Worm (Caenorhabditis elegans) whole organism, late embryonic: ENCODE measurements around the gene lpd-9.

Experiments used
- C38D4.7 ChIP-seq: fragments of 200-800 bp; sonication (Bioruptor generic); optimal IDR thresholded peaks from 2 replicates; lab custom pipeline; 2018; ENCODE audit warnings: mild to moderate bottlenecking, missing genetic modification characterization, moderate library complexity, missing compliant biosample characterization
- F13H6.1 ChIP-seq: sonication (generic microtip); optimal IDR thresholded peaks from 2 replicates; lab custom pipeline; 2016; ENCODE audit warnings: missing genetic modification characterization, missing compliant biosample characterization
- K09A11.1 ChIP-seq: sonication (generic microtip); optimal IDR thresholded peaks from 2 replicates; lab custom pipeline; 2017; ENCODE audit warnings: antibody characterized with exemption, mild to moderate bottlenecking, missing genetic modification characterization, missing compliant biosample characterization; ENCODE audit not compliant: insufficient read depth
- ahr-1 ChIP-seq: sonication (generic microtip); optimal IDR thresholded peaks from 2 replicates; lab custom pipeline; 2016; ENCODE audit warnings: missing genetic modification characterization, missing compliant biosample characterization
- ama-1 ChIP-seq: fragments of 150-350 bp; optimal IDR thresholded peaks from 2 replicates; lab custom pipeline; 2014
- ceh-2 ChIP-seq: sonication (generic microtip); optimal IDR thresholded peaks from 2 replicates; lab custom pipeline; 2016; ENCODE audit warnings: missing genotype, missing genetic modification characterization, missing compliant biosample characterization
- ceh-30 ChIP-seq: fragments of 150-350 bp; optimal IDR thresholded peaks from 2 replicates; lab custom pipeline; 2014; ENCODE audit warnings: missing biosample characterization, missing genetic modification characterization
- ceh-45 ChIP-seq: fragments of 200-800 bp; sonication (Bioruptor generic); IDR thresholded peaks from 2 replicates; pipeline ENCODE4 v1.3.6; 2022; ENCODE audit warnings: missing genetic modification reagents, missing genetic modification characterization, missing compliant biosample characterization
- che-1 ChIP-seq: sonication (generic microtip); optimal IDR thresholded peaks from 2 replicates; lab custom pipeline; 2016; ENCODE audit warnings: mild to moderate bottlenecking, missing genetic modification characterization, missing compliant biosample characterization
- elt-2 ChIP-seq: sonication (generic microtip); optimal IDR thresholded peaks from 2 replicates; lab custom pipeline; 2016; ENCODE audit warnings: missing genetic modification reagents, missing genetic modification characterization, missing compliant biosample characterization
- elt-4 ChIP-seq: sonication (generic microtip); optimal IDR thresholded peaks from 2 replicates; lab custom pipeline; 2016; ENCODE audit warnings: missing genetic modification characterization, missing compliant biosample characterization
- ets-4 ChIP-seq: sonication (generic microtip); optimal IDR thresholded peaks from 2 replicates; lab custom pipeline; 2016; ENCODE audit warnings: missing genetic modification characterization, missing compliant biosample characterization
- eyg-1 ChIP-seq: sonication (generic microtip); optimal IDR thresholded peaks from 2 replicates; lab custom pipeline; 2016; ENCODE audit warnings: missing genotype, missing genetic modification characterization, missing compliant biosample characterization
- fax-1 ChIP-seq: sonication (generic microtip); optimal IDR thresholded peaks from 2 replicates; lab custom pipeline; 2016; ENCODE audit warnings: missing genotype, missing genetic modification characterization, missing compliant biosample characterization
- fkh-10 ChIP-seq: fragments of 150-350 bp; optimal IDR thresholded peaks from 2 replicates; lab custom pipeline; 2014; ENCODE audit warnings: missing biosample characterization, missing genetic modification reagents, missing genetic modification characterization
- gmeb-2 ChIP-seq: sonication (generic microtip); optimal IDR thresholded peaks from 2 replicates; lab custom pipeline; 2016; ENCODE audit warnings: missing genetic modification characterization, inconsistent platforms, missing compliant biosample characterization
- hlh-13 ChIP-seq: fragments of 200-800 bp; sonication (Bioruptor generic); optimal IDR thresholded peaks from 2 replicates; lab custom pipeline; 2018; ENCODE audit warnings: mild to moderate bottlenecking, missing genetic modification characterization, missing compliant biosample characterization
- hlh-30 ChIP-seq: sonication (generic microtip); optimal IDR thresholded peaks from 2 replicates; lab custom pipeline; 2017; ENCODE audit warnings: antibody characterized with exemption, missing genetic modification characterization, missing compliant biosample characterization; ENCODE audit not compliant: insufficient read depth
- hlh-6 ChIP-seq: sonication (generic microtip); optimal IDR thresholded peaks from 2 replicates; lab custom pipeline; 2016; ENCODE audit warnings: missing genotype, missing genetic modification characterization, missing compliant biosample characterization
- hlh-8 ChIP-seq: sonication (generic microtip); optimal IDR thresholded peaks from 2 replicates; lab custom pipeline; 2016; ENCODE audit warnings: missing genotype, missing genetic modification characterization, missing compliant biosample characterization
- lin-11 ChIP-seq: fragments of 200-800 bp; sonication (Bioruptor generic); optimal IDR thresholded peaks from 2 replicates; lab custom pipeline; 2018; ENCODE audit warnings: mild to moderate bottlenecking, missing genetic modification characterization, missing compliant biosample characterization
- mec-3 ChIP-seq: sonication (generic microtip); optimal IDR thresholded peaks from 2 replicates; lab custom pipeline; 2016; ENCODE audit warnings: borderline replicate concordance, missing genetic modification characterization, missing compliant biosample characterization
- nfya-1 ChIP-seq: sonication (generic microtip); optimal IDR thresholded peaks from 2 replicates; lab custom pipeline; 2017; ENCODE audit warnings: missing genetic modification characterization, mild to moderate bottlenecking, missing compliant biosample characterization, antibody characterized with exemption, moderate library complexity
- npax-4 ChIP-seq: sonication (generic microtip); optimal IDR thresholded peaks from 2 replicates; lab custom pipeline; 2016; ENCODE audit warnings: missing genetic modification characterization, missing compliant biosample characterization
- pag-3 ChIP-seq: sonication (generic microtip); optimal IDR thresholded peaks from 2 replicates; lab custom pipeline; 2016; ENCODE audit warnings: missing compliant biosample characterization, missing genetic modification characterization, borderline replicate concordance
- pha-2 ChIP-seq: sonication (generic microtip); optimal IDR thresholded peaks from 2 replicates; lab custom pipeline; 2017; ENCODE audit warnings: mild to moderate bottlenecking, missing genetic modification characterization, missing compliant biosample characterization
- pros-1 ChIP-seq: fragments of 150-350 bp; optimal IDR thresholded peaks from 2 replicates; lab custom pipeline; 2014; ENCODE audit warnings: missing biosample characterization, missing genetic modification reagents, missing genetic modification characterization
- sox-2 ChIP-seq: fragments of 200-800 bp; sonication (Bioruptor generic); IDR thresholded peaks from 2 replicates; pipeline ENCODE4 v1.3.6; 2022; ENCODE audit warnings: missing genetic modification reagents, missing genetic modification characterization, missing compliant biosample characterization
- tbx-2 ChIP-seq: sonication (generic microtip); optimal IDR thresholded peaks from 2 replicates; lab custom pipeline; 2016; ENCODE audit warnings: missing genetic modification characterization, missing compliant biosample characterization
- ttx-3 ChIP-seq: sonication (generic microtip); optimal IDR thresholded peaks from 2 replicates; lab custom pipeline; 2016; ENCODE audit warnings: missing genetic modification reagents, missing genetic modification characterization, missing compliant biosample characterization
- unc-3 ChIP-seq, 2 experiments: fragments of 200-800 bp in 1 of 2; sonication (Bioruptor generic) in 1 of 2; sonication (generic microtip) in 1 of 2; conservative IDR thresholded peaks in 1 of 2; optimal IDR thresholded peaks in 1 of 2; 2 replicates each; pipeline versions ENCODE4 v1.3.6 to Lab custom; 2016 to 2022; ENCODE audit warnings: missing compliant biosample characterization in 2 of 2, missing genetic modification characterization in 2 of 2, missing genetic modification reagents in 1 of 2
- unc-86 ChIP-seq: sonication (generic microtip); optimal IDR thresholded peaks from 2 replicates; lab custom pipeline; 2016; ENCODE audit warnings: missing genetic modification characterization, missing compliant biosample characterization
- ztf-16 ChIP-seq: sonication (generic microtip); optimal IDR thresholded peaks from 2 replicates; lab custom pipeline; 2017; ENCODE audit warnings: missing genetic modification characterization, missing compliant biosample characterization

Gene lpd-9

ce11 chrV:10576319-10576718, 2.8 kb upstream of the lpd-9 start, which contains the start of gene vps-54:
Gene vps-54 (minus strand): TSS chrV:10576419.
- no peak for TF ChIP-seq unc-3 (GFP tag; conservative IDR thresholded peaks at IDR 0.05; lab: Robert Waterston, UW)
- TF ChIP-seq unc-3 (tag; optimal IDR thresholded peaks at IDR 0.05; lab: Kevin White, UChicago): no peak
- no peak for TF ChIP-seq hlh-30 (tag; lab: Kevin White, UChicago)
- TF ChIP-seq ztf-16 (tag; lab: Kevin White, UChicago): no peak
- TF ChIP-seq C38D4.7 (GFP tag; lab: Kevin White, UChicago): no peak
- no peak for TF ChIP-seq unc-86
- no peak for TF ChIP-seq hlh-8 (tag; lab: Kevin White, UChicago)
- no peak for TF ChIP-seq hlh-13 (GFP tag; lab: Kevin White, UChicago)
- TF ChIP-seq ama-1 (lab: Kevin White, UChicago): no peak
- no peak for TF ChIP-seq pros-1 (tag; lab: Kevin White, UChicago)
- TF ChIP-seq F13H6.1 (tag; lab: Kevin White, UChicago): no peak
- no peak for TF ChIP-seq fkh-10 (GFP tag; lab: Kevin White, UChicago)
- TF ChIP-seq ttx-3 (tag; lab: Kevin White, UChicago): no peak
- TF ChIP-seq che-1 (tag; lab: Kevin White, UChicago): no peak
- no peak for TF ChIP-seq sox-2 (GFP tag; lab: Robert Waterston, UW)
- TF ChIP-seq npax-4: no peak
- no peak for TF ChIP-seq lin-11 (tag; lab: Kevin White, UChicago)
- TF ChIP-seq nfya-1 (tag; lab: Kevin White, UChicago): no peak

- TF ChIP-seq fax-1 (tag; lab: Kevin White, UChicago) (no peak), ceh-30 (tag; lab: Kevin White, UChicago) (no peak), F13H6.1 (tag; lab: Kevin White, UChicago) (no peak), tbx-2 (no peak), hlh-6 (tag; lab: Kevin White, UChicago) (no peak)
Measured at ce11 chrV:10578226-10578625, 879 bp upstream of the lpd-9 start, which contains the start of gene mics-1. Gene mics-1 (minus strand): TSS chrV:10578326.

ce11 chrV:10580638-10581037, 1.5 kb downstream of the lpd-9 start:
- TF ChIP-seq elt-2 (peak; percentile 4), ztf-16 (tag; lab: Kevin White, UChicago) (no peak), hlh-6 (tag; lab: Kevin White, UChicago) (no peak)

ce11 chrV:10581837-10582300, 2.8 kb downstream of the lpd-9 start, which contains the start of gene T21C9.6:
Gene T21C9.6 (plus strand): TSS chrV:10581887.
- no peak for TF ChIP-seq ahr-1 (tag; lab: Kevin White, UChicago)
- no peak for TF ChIP-seq pag-3 (tag; lab: Kevin White, UChicago)
- TF ChIP-seq elt-4 (tag; lab: Kevin White, UChicago): no peak
- TF ChIP-seq pha-2 (tag; lab: Kevin White, UChicago): no peak
- no peak for TF ChIP-seq ceh-45 (GFP tag; lab: Robert Waterston, UW)
- TF ChIP-seq mec-3 (tag; lab: Kevin White, UChicago): no peak
- TF ChIP-seq pros-1 (tag; lab: Kevin White, UChicago): no peak
- TF ChIP-seq C38D4.7 (GFP tag; lab: Kevin White, UChicago): no peak
- TF ChIP-seq ceh-2 (tag; lab: Kevin White, UChicago): no peak

ce11 chrV:10588694-10589093, 9.6 kb downstream of the lpd-9 start, which contains the start of gene srg-32:
Gene srg-32 (minus strand): TSS chrV:10588794.
- no peak for TF ChIP-seq K09A11.1 (tag; lab: Kevin White, UChicago)
- TF ChIP-seq gmeb-2: no peak
- no peak for TF ChIP-seq eyg-1 (tag; lab: Kevin White, UChicago)
- no peak for TF ChIP-seq ets-4 (tag; lab: Kevin White, UChicago)
